Worm (Caenorhabditis elegans): ENCODE results near the gene pgph-2.

DNA sequence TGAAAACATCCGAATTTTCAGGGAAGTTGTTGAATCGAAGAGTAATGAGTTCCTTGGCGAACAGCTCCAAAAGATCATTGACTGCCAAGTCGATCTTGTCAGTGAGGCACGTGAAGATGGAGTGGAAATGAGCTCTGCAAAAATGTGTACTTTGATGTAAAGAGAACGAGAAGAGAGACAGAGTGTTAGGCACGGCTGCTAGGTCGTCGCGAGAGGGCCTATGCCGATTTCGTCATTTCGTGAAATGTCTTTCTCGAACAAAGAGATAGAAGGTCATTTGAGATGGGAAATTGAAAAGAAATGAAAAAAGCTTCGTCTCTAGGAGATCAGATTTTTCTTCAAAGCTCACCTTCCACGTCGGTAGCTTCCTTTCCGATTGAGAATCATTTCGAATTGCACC, 15.1 kb downstream of the pgph-2 start:
- TF ChIP-seq ama-1 (optimal IDR thresholded peaks at IDR 0.05) (no peak), scrt-1 (GFP tag; IDR thresholded peaks at IDR 0.05) (no peak), ceh-13 (GFP tag; optimal IDR thresholded peaks at IDR 0.05) (no peak), hnd-1 (tag; optimal IDR thresholded peaks at IDR 0.05) (no peak), pes-1 (GFP tag; IDR thresholded peaks at IDR 0.05) (no peak), hmg-4 (GFP tag; optimal IDR thresholded peaks at IDR 0.05) (no peak), tbx-37 (GFP tag; conservative IDR thresholded peaks at IDR 0.05) (no peak), tbx-11 (GFP tag; IDR thresholded peaks at IDR 0.05) (no peak), hmbx-1 (tag; optimal IDR thresholded peaks at IDR 0.05) (no peak), sea-1 (GFP tag; conservative IDR thresholded peaks at IDR 0.05) (no peak), ceh-36 (tag; optimal IDR thresholded peaks at IDR 0.05) (no peak)

Measured in whole organism, early embryonic.